Worm (Caenorhabditis elegans) whole organism, L2 larva: ENCODE data around the gene R03D7.2.

ENCODE experiments used
- C34F6.9 ChIP-seq: fragments of 150-350 bp; optimal IDR thresholded peaks from 2 replicates; lab custom pipeline; 2014; ENCODE audit warnings: missing biosample characterization, missing genetic modification characterization
- F13H6.1 ChIP-seq: sonication (generic microtip); optimal IDR thresholded peaks from 2 replicates; lab custom pipeline; 2016; ENCODE audit warnings: missing genetic modification characterization, missing compliant biosample characterization
- R02D3.7 ChIP-seq: fragments of 150-350 bp; optimal IDR thresholded peaks from 2 replicates; lab custom pipeline; 2014; ENCODE audit warnings: missing biosample characterization, missing genetic modification characterization
- Y55F3AM.14 ChIP-seq: fragments of 200-800 bp; sonication (Bioruptor generic); optimal IDR thresholded peaks from 2 replicates; lab custom pipeline; 2018; ENCODE audit warnings: mild to moderate bottlenecking, missing genetic modification characterization, missing compliant biosample characterization
- ZK546.5 ChIP-seq: sonication (generic microtip); optimal IDR thresholded peaks from 2 replicates; lab custom pipeline; 2017; ENCODE audit warnings: missing biosample characterization, missing genetic modification characterization
- alr-1 ChIP-seq: fragments of 150-350 bp; optimal IDR thresholded peaks from 2 replicates; lab custom pipeline; 2014; ENCODE audit warnings: missing biosample characterization, missing genetic modification characterization
- aly-2 ChIP-seq: fragments of 150-350 bp; optimal IDR thresholded peaks from 2 replicates; lab custom pipeline; 2014; ENCODE audit warnings: missing biosample characterization, missing genetic modification characterization
- blmp-1 ChIP-seq: sonication (generic microtip); optimal IDR thresholded peaks from 2 replicates; lab custom pipeline; 2017; ENCODE audit warnings: missing genetic modification characterization, mild to moderate bottlenecking, missing compliant biosample characterization, antibody characterized with exemption, moderate library complexity; ENCODE audit not compliant: insufficient read depth
- ceh-16 ChIP-seq: fragments of 150-350 bp; optimal IDR thresholded peaks from 2 replicates; lab custom pipeline; 2014; ENCODE audit warnings: missing biosample characterization, missing genetic modification characterization
- ceh-82 ChIP-seq: fragments of 150-350 bp; optimal IDR thresholded peaks from 2 replicates; lab custom pipeline; 2014; ENCODE audit warnings: missing biosample characterization, missing genetic modification characterization
- crh-2 ChIP-seq: sonication (generic microtip); optimal IDR thresholded peaks from 2 replicates; lab custom pipeline; 2017; ENCODE audit warnings: missing biosample characterization, missing genetic modification characterization
- elt-1 ChIP-seq: fragments of 150-350 bp; optimal IDR thresholded peaks from 2 replicates; lab custom pipeline; 2014; ENCODE audit warnings: missing biosample characterization, missing genetic modification characterization
- elt-3 ChIP-seq: sonication (generic microtip); optimal IDR thresholded peaks from 2 replicates; lab custom pipeline; 2017; ENCODE audit warnings: missing biosample characterization, missing genetic modification characterization
- fos-1 ChIP-seq: fragments of 150-350 bp; optimal IDR thresholded peaks from 2 replicates; lab custom pipeline; 2014; ENCODE audit warnings: missing biosample characterization, missing genetic modification characterization
- gmeb-1 ChIP-seq: fragments of 150-350 bp; optimal IDR thresholded peaks from 2 replicates; lab custom pipeline; 2014; ENCODE audit warnings: missing biosample characterization, missing genetic modification characterization
- lin-11 ChIP-seq: fragments of 150-350 bp; sonication (generic microtip); optimal IDR thresholded peaks from 2 replicates; lab custom pipeline; 2014; ENCODE audit warnings: missing biosample characterization, missing genetic modification characterization, inconsistent platforms, mixed read lengths
- lin-13 ChIP-seq: fragments of 150-350 bp; optimal IDR thresholded peaks from 2 replicates; lab custom pipeline; 2014; ENCODE audit warnings: missing biosample characterization, missing genetic modification reagents, missing genetic modification characterization
- lsy-2 ChIP-seq, 2 experiments: fragments of 150-350 bp in 1 of 2; sonication (generic microtip) in 1 of 2; optimal IDR thresholded peaks; 2 replicates each; lab custom pipeline; 2014 to 2017; ENCODE audit warnings: missing biosample characterization in 2 of 2, missing genetic modification characterization in 2 of 2
- mab-5 ChIP-seq: fragments of 150-350 bp; optimal IDR thresholded peaks from 2 replicates; lab custom pipeline; 2014; ENCODE audit warnings: missing biosample characterization, missing genetic modification characterization
- mdl-1 ChIP-seq, 2 experiments: fragments of 150-350 bp in 1 of 2; sonication (generic microtip) in 1 of 2; optimal IDR thresholded peaks; 2 replicates each; lab custom pipeline; 2017; ENCODE audit warnings: missing biosample characterization in 2 of 2, missing genetic modification characterization in 2 of 2
- nhr-10 ChIP-seq: sonication (generic microtip); optimal IDR thresholded peaks from 2 replicates; lab custom pipeline; 2017; ENCODE audit warnings: missing biosample characterization, missing genetic modification characterization
- nhr-11 ChIP-seq: fragments of 150-350 bp; optimal IDR thresholded peaks from 2 replicates; lab custom pipeline; 2014; ENCODE audit warnings: missing biosample characterization, missing genetic modification characterization
- nhr-129 ChIP-seq: fragments of 150-350 bp; optimal IDR thresholded peaks from 2 replicates; lab custom pipeline; 2014; ENCODE audit warnings: missing biosample characterization, missing genetic modification characterization
- nhr-21 ChIP-seq: fragments of 150-350 bp; optimal IDR thresholded peaks from 2 replicates; lab custom pipeline; 2014; ENCODE audit warnings: missing biosample characterization, missing genetic modification characterization
- nhr-25 ChIP-seq: fragments of 150-350 bp; sonication (generic microtip); optimal IDR thresholded peaks from 3 replicates; lab custom pipeline; 2014; ENCODE audit warnings: missing biosample characterization, missing genetic modification characterization
- nhr-6 ChIP-seq: fragments of 150-350 bp; optimal IDR thresholded peaks from 2 replicates; lab custom pipeline; 2014; ENCODE audit warnings: missing biosample characterization, missing genetic modification characterization
- nhr-77 ChIP-seq: fragments of 150-350 bp; optimal IDR thresholded peaks from 2 replicates; lab custom pipeline; 2014; ENCODE audit warnings: missing biosample characterization, missing genetic modification characterization
- skn-1 ChIP-seq: sonication (generic microtip); optimal IDR thresholded peaks from 2 replicates; lab custom pipeline; 2017; ENCODE audit warnings: missing biosample characterization, missing genetic modification characterization
- sma-9 ChIP-seq, 2 experiments: fragments of 150-350 bp in 1 of 2; sonication (generic microtip) in 1 of 2; optimal IDR thresholded peaks; 2 replicates each; lab custom pipeline; 2014 to 2016; ENCODE audit warnings: missing genetic modification characterization in 2 of 2, mild to moderate bottlenecking in 1 of 2, missing biosample characterization in 1 of 2, missing compliant biosample characterization in 1 of 2, missing genetic modification reagents in 1 of 2, moderate library complexity in 1 of 2
- snpc-4 ChIP-seq: fragments of 150-350 bp; optimal IDR thresholded peaks from 2 replicates; lab custom pipeline; 2014; ENCODE audit warnings: missing biosample characterization, missing genetic modification characterization
- unc-39 ChIP-seq: fragments of 150-350 bp; optimal IDR thresholded peaks from 2 replicates; lab custom pipeline; 2014; ENCODE audit warnings: missing biosample characterization, missing genetic modification characterization
- unc-62 ChIP-seq: fragments of 150-350 bp; optimal IDR thresholded peaks from 2 replicates; lab custom pipeline; 2014; ENCODE audit warnings: missing biosample characterization, missing genetic modification reagents, missing genetic modification characterization
- zag-1 ChIP-seq: fragments of 150-350 bp; optimal IDR thresholded peaks from 2 replicates; lab custom pipeline; 2014; ENCODE audit warnings: missing biosample characterization, missing genetic modification characterization
- ztf-1 ChIP-seq: fragments of 200-800 bp; sonication (Bioruptor generic); conservative IDR thresholded peaks from 2 replicates; pipeline ENCODE4 v1.3.6; 2022; ENCODE audit warnings: missing genetic modification characterization, missing compliant biosample characterization
- ztf-11 ChIP-seq: sonication (generic microtip); optimal IDR thresholded peaks from 2 replicates; lab custom pipeline; 2017; ENCODE audit warnings: missing biosample characterization, missing genetic modification characterization
- ztf-4 ChIP-seq: fragments of 150-350 bp; optimal IDR thresholded peaks from 2 replicates; lab custom pipeline; 2014; ENCODE audit warnings: missing biosample characterization, missing genetic modification characterization

R03D7.2 gene

DNA sequence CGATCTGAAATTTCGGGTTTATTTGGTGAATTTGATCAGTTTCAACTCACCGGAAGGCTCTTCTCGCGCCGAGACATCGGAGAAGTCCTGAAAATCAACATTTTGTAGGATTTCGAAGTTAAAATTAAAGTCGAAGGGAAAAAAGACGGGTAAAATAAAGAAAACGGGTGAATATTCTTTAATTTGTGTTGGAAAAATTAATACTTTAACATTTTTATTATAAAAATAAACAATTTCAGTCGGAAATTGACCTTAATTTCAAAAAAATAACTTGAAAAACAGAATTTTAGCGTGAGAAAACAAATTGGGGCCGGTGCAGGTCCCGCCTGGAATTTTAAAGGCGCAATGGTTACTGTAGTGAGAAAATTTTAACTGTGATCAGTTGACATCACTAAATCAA lies 18.1 kb upstream of the R03D7.2 start, which contains the start of gene nos-1:
Gene nos-1, minus strand, starts transcription at position 101 of the 400 bp plus-strand sequence.
- no peak for TF ChIP-seq unc-39 (tag; lab: Kevin White, UChicago)
- no peak for TF ChIP-seq ztf-11 (tag; lab: Kevin White, UChicago)
- TF ChIP-seq ztf-1 (GFP tag; lab: Robert Waterston, UW) = no peak
- no peak for TF ChIP-seq snpc-4 (tag; lab: Kevin White, UChicago)
- no peak for TF ChIP-seq unc-62 (GFP tag; lab: Kevin White, UChicago)
- no peak for TF ChIP-seq lin-13 (GFP tag; lab: Kevin White, UChicago)
- TF ChIP-seq R02D3.7 = no peak
- TF ChIP-seq F13H6.1 (tag; lab: Kevin White, UChicago) = no peak
- no peak for TF ChIP-seq nhr-25 (tag; lab: Kevin White, UChicago)
- no peak for TF ChIP-seq mab-5 (tag; lab: Kevin White, UChicago)
- TF ChIP-seq elt-1 (tag; lab: Kevin White, UChicago) = no peak
- no peak for TF ChIP-seq gmeb-1 (tag; lab: Kevin White, UChicago)
- TF ChIP-seq Y55F3AM.14 (GFP tag; lab: Kevin White, UChicago) = no peak
- no peak for TF ChIP-seq elt-3 (tag; lab: Kevin White, UChicago)
- no peak for TF ChIP-seq skn-1 (tag; lab: Kevin White, UChicago)
- TF ChIP-seq alr-1 (tag; lab: Kevin White, UChicago) = no peak
- no peak for TF ChIP-seq nhr-77 (tag; lab: Kevin White, UChicago)

DNA sequence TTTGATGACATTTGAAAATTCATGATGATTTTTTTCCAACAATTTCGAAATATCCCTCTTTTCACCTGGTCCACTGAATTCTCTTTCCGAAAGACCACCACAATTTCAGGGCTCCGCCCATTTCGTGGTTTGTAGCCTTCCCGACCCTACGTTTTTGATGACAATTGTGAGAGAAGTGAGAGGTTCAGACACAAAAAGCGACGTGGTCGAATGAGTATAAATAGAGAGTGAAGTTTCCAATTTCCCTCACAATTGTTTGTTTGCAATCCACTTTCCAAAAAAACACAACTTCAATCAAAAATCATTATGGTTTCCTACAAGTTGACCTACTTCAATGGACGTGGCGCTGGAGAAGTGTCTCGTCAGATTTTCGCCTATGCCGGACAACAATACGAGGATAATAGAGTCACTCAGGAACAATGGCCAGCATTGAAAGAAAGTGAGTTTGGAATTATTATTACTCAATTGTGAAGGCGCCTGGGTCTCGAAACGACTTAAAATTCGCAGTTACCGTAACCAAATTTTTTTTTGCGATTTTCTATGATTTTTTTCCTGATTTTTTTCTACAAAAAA lies 15.2 kb upstream of the R03D7.2 start, which contains the start of gene gst-5:
Gene gst-5, plus strand, starts transcription at position 246 of the 573 bp plus-strand sequence.
- TF ChIP-seq ZK546.5 (tag; lab: Kevin White, UChicago) = no peak
- TF ChIP-seq sma-9 (GFP tag; optimal IDR thresholded peaks at IDR 0.05; lab: Kevin White, UChicago) = peak; percentile 75
- no peak for TF ChIP-seq sma-9 (tag; optimal IDR thresholded peaks at IDR 0.05; lab: Kevin White, UChicago)
- no peak for TF ChIP-seq nhr-10
- peak in 1 of 2 experiments; percentile 2 for TF ChIP-seq mdl-1 (tag; optimal IDR thresholded peaks at IDR 0.05; lab: Kevin White, UChicago)
- TF ChIP-seq ztf-4 (tag; lab: Kevin White, UChicago) = peak; percentile 4
- peak; percentile 86 for TF ChIP-seq nhr-129 (tag; lab: Kevin White, UChicago)
- peak; percentile 5 for TF ChIP-seq nhr-11 (tag; lab: Kevin White, UChicago)
- no peak for TF ChIP-seq nhr-77 (tag; lab: Kevin White, UChicago)
- peak; percentile 48 for TF ChIP-seq crh-2 (tag; lab: Kevin White, UChicago)
- TF ChIP-seq fos-1 = peak; percentile 68
- TF ChIP-seq lsy-2 (tag; optimal IDR thresholded peaks at IDR 0.05; lab: Kevin White, UChicago) = peak; percentile 24 to 57
- TF ChIP-seq R02D3.7 = no peak
- TF ChIP-seq F13H6.1 (tag; lab: Kevin White, UChicago) = peak; percentile 61
- TF ChIP-seq ceh-82 (tag; lab: Kevin White, UChicago) = no peak
- TF ChIP-seq lin-11 = no peak
- no peak for TF ChIP-seq ceh-16 (tag; lab: Kevin White, UChicago)
- peak; percentile 85 for TF ChIP-seq skn-1 (tag; lab: Kevin White, UChicago)
- peak; percentile 29 for TF ChIP-seq C34F6.9 (tag; lab: Kevin White, UChicago)
- no peak for TF ChIP-seq aly-2 (tag; lab: Kevin White, UChicago)

DNA sequence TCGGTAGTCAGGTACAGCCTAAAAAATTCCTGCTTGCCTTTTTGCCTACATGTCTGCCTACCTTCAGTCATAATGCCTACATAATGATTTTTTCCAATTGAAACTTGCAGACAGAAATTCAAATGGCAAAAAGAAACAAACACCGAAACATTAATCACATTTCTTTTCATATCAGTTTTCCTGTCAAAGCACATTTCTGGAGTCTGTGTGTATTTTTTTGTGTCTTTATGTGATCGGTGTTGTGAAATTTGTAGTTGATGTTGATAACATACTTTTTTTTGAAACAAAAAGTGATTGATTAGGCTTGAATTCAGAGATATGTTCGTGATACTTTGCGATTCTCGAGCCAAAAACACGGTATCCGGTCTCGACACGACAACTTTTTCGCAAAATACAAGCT lies 14.4 kb upstream of the R03D7.2 start:
- no peak for TF ChIP-seq nhr-6 (tag; lab: Kevin White, UChicago)
- no peak for TF ChIP-seq zag-1 (tag; lab: Kevin White, UChicago)
- no peak for TF ChIP-seq ztf-4 (tag; lab: Kevin White, UChicago)
- TF ChIP-seq nhr-21 (tag; lab: Kevin White, UChicago) = no peak
- no peak for TF ChIP-seq R02D3.7
- TF ChIP-seq F13H6.1 (tag; lab: Kevin White, UChicago) = no peak
- TF ChIP-seq elt-1 (tag; lab: Kevin White, UChicago) = no peak
- no peak for TF ChIP-seq skn-1 (tag; lab: Kevin White, UChicago)
- TF ChIP-seq blmp-1 (tag; lab: Kevin White, UChicago) = no peak
- no peak for TF ChIP-seq mab-5 (tag; lab: Kevin White, UChicago)
- no peak for TF ChIP-seq nhr-10
